Worm (Caenorhabditis elegans): ENCODE results near the gene C06H5.13.
A peak's percentile ranks its signal among the peaks of the same experiment; 100 is the strongest.

DNA sequence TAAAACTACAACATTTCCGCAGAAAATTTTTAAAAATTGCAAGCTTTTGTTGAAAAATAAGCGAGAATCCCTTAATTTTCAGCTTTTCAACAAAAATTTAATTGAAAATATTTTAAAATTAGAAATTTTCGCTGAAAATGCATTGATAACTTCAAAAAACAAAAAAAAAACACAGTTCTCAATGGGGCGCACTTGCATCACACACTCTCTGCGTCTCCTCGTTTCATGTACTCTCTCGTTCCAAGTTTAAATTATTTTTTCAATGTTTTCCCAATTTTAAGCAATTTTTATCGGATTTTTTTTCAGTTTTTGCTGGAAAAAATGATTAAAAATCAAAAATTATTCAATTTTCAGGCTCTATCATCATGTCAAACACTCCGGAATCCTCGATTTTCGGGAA, 26.5 kb downstream of the C06H5.13 start, which contains the start of gene phf-14:
- TF ChIP-seq mcd-1 (GFP tag; IDR thresholded peaks at IDR 0.05) (peak; percentile 96), nfyb-1 (GFP tag; IDR thresholded peaks at IDR 0.05) (no peak), ama-1 (optimal IDR thresholded peaks at IDR 0.05) (no peak), ama-1 (GFP tag; optimal IDR thresholded peaks at IDR 0.05) (no peak), ceh-79 (tag; optimal IDR thresholded peaks at IDR 0.05) (no peak), ztf-25 (GFP tag; IDR thresholded peaks at IDR 0.05) (no peak), dox-1 (GFP tag; IDR thresholded peaks at IDR 0.05) (no peak), tbx-9 (tag; optimal IDR thresholded peaks at IDR 0.05; ENCODE audit: borderline replicate concordance) (no peak), somi-1 (GFP tag; optimal IDR thresholded peaks at IDR 0.05) (no peak), B0035.1 (tag; optimal IDR thresholded peaks at IDR 0.05) (no peak), madf-10 (tag; optimal IDR thresholded peaks at IDR 0.05) (no peak), unc-62 (GFP tag; optimal IDR thresholded peaks at IDR 0.05) (no peak), rcor-1 (GFP tag; IDR thresholded peaks at IDR 0.05) (peak; percentile 59)

Measured in whole organism, young adult.